Fruit fly (Drosophila melanogaster): ENCODE results near the gene Ugt37E1.

dm6 chr2L:16819714-16820113 is 23.3 kb downstream of the Ugt37E1 start:
- no peak for TF ChIP-seq CG3032 (tag; optimal IDR thresholded peaks at IDR 0.05)
- TF ChIP-seq Eip93F (GFP tag; optimal IDR thresholded peaks at IDR 0.05) = no peak
- no peak for TF ChIP-seq ss (GFP tag; optimal IDR thresholded peaks at IDR 0.05)
- peak; percentile 82 for TF ChIP-seq vri (GFP tag; optimal IDR thresholded peaks at IDR 0.05)
- TF ChIP-seq acj6 (GFP tag; optimal IDR thresholded peaks at IDR 0.05) = no peak

All from whole organism, prepupa.